Fruit fly (Drosophila melanogaster) whole organism, embryonic: ENCODE data around the gene dind.

Experiments
- CG10366 ChIP-seq: fragments of 200-800 bp; sonication (Bioruptor generic); IDR thresholded peaks from 2 replicates; pipeline ENCODE4 v1.3.6; 2022; ENCODE audit warnings: missing biosample characterization, missing genetic modification characterization
- CG10565 ChIP-seq: fragments of 200-800 bp; sonication (Bioruptor generic); optimal IDR thresholded peaks from 3 replicates; lab custom pipeline; 2016; ENCODE audit warnings: missing biosample characterization, mild to moderate bottlenecking, missing genetic modification characterization
- CG11398 ChIP-seq: fragments of 200-800 bp; sonication (Bioruptor generic); optimal IDR thresholded peaks from 2 replicates; lab custom pipeline; 2016; ENCODE audit warnings: missing biosample characterization, missing genetic modification characterization
- CG12219 ChIP-seq: fragments of 200-800 bp; sonication (Bioruptor generic); optimal IDR thresholded peaks from 3 replicates; lab custom pipeline; 2018; ENCODE audit warnings: missing biosample characterization, mild to moderate bottlenecking, missing genetic modification characterization
- CG16815 ChIP-seq: fragments of 200-800 bp; sonication (Bioruptor generic); optimal IDR thresholded peaks from 3 replicates; lab custom pipeline; 2017; ENCODE audit warnings: missing biosample characterization, mild to moderate bottlenecking, missing genetic modification characterization
- CG18764 ChIP-seq: fragments of 200-800 bp; sonication (Bioruptor generic); optimal IDR thresholded peaks from 3 replicates; lab custom pipeline; 2016; ENCODE audit warnings: missing biosample characterization, missing genetic modification characterization
- CG2875 ChIP-seq: fragments of 200-800 bp; sonication (Bioruptor generic); optimal IDR thresholded peaks from 2 replicates; lab custom pipeline; 2017; ENCODE audit warnings: missing biosample characterization, mild to moderate bottlenecking, missing genetic modification characterization, missing genetic modification reagents
- CG2889 ChIP-seq: fragments of 200-800 bp; sonication (Bioruptor generic); IDR thresholded peaks from 3 replicates; pipeline ENCODE4 v1.3.6; 2022; ENCODE audit warnings: missing biosample characterization, missing genetic modification characterization
- CG31365 ChIP-seq: fragments of 200-800 bp; sonication (Bioruptor generic); optimal IDR thresholded peaks from 2 replicates; lab custom pipeline; 2018; ENCODE audit warnings: missing biosample characterization, mild to moderate bottlenecking, missing genetic modification characterization
- CG32767 ChIP-seq: fragments of 200-800 bp; sonication (Bioruptor generic); IDR thresholded peaks from 2 replicates; pipeline ENCODE4 v1.3.6; 2022; ENCODE audit warnings: missing biosample characterization, missing genetic modification characterization
- CG6765 ChIP-seq: fragments of 200-800 bp; sonication (Bioruptor generic); optimal IDR thresholded peaks from 3 replicates; lab custom pipeline; 2017; ENCODE audit warnings: missing biosample characterization, mild to moderate bottlenecking, missing genetic modification characterization
- CG6791 ChIP-seq: fragments of 200-800 bp; sonication (Bioruptor generic); IDR thresholded peaks from 3 replicates; pipeline ENCODE4 v1.3.6; 2022; ENCODE audit warnings: missing biosample characterization, missing genetic modification characterization; ENCODE audit not compliant: partially characterized antibody
- CG9215 ChIP-seq: fragments of 200-800 bp; sonication (Bioruptor generic); IDR thresholded peaks from 2 replicates; pipeline ENCODE4 v1.3.6; 2022; ENCODE audit warnings: missing biosample characterization, missing genetic modification characterization
- D19A ChIP-seq: fragments of 200-800 bp; optimal IDR thresholded peaks from 3 replicates; lab custom pipeline; 2019; ENCODE audit warnings: missing biosample characterization, mild to moderate bottlenecking, missing genetic modification characterization, moderate library complexity
- Deaf1 ChIP-seq: fragments of 200-800 bp; optimal IDR thresholded peaks from 3 replicates; lab custom pipeline; 2019; ENCODE audit warnings: missing biosample characterization, mild to moderate bottlenecking, missing genetic modification characterization, moderate library complexity
- ERR ChIP-seq: fragments of 200-800 bp; sonication (Bioruptor generic); optimal IDR thresholded peaks from 2 replicates; lab custom pipeline; 2016; ENCODE audit warnings: missing biosample characterization, missing genetic modification characterization
- Gug ChIP-seq: fragments of 200-800 bp; sonication (Bioruptor generic); IDR thresholded peaks from 4 replicates; pipeline ENCODE4 v1.3.6; 2022; ENCODE audit warnings: missing biosample characterization, missing genetic modification characterization
- Hey ChIP-seq: fragments of 200-800 bp; sonication (Bioruptor generic); optimal IDR thresholded peaks from 3 replicates; lab custom pipeline; 2018; ENCODE audit warnings: missing biosample characterization, mild to moderate bottlenecking, missing genetic modification characterization
- Nf-YC ChIP-seq: fragments of 200-800 bp; optimal IDR thresholded peaks from 3 replicates; lab custom pipeline; 2019; ENCODE audit warnings: missing biosample characterization, mild to moderate bottlenecking, missing genetic modification characterization, moderate library complexity
- NfI ChIP-seq: fragments of 200-800 bp; sonication (Bioruptor generic); optimal IDR thresholded peaks from 3 replicates; lab custom pipeline; 2018; ENCODE audit warnings: missing biosample characterization, mild to moderate bottlenecking, missing genetic modification characterization, moderate library complexity
- Pdp1 ChIP-seq, 2 experiments: fragments of 200-800 bp; sonication (Bioruptor generic); optimal IDR thresholded peaks; 3 replicates each; lab custom pipeline; 2016; ENCODE audit warnings: missing biosample characterization in 2 of 2, missing genetic modification characterization in 2 of 2, mild to moderate bottlenecking in 1 of 2, moderate library complexity in 1 of 2
- Ptx1 ChIP-seq: fragments of 200-800 bp; sonication (Bioruptor generic); IDR thresholded peaks from 2 replicates; pipeline ENCODE4 v1.3.6; 2022; ENCODE audit warnings: missing biosample characterization, missing genetic modification characterization
- Rfx ChIP-seq: fragments of 200-800 bp; sonication (Bioruptor generic); IDR thresholded peaks from 2 replicates; pipeline ENCODE4 v1.3.6; 2022; ENCODE audit warnings: missing biosample characterization, missing genetic modification characterization
- Rx ChIP-seq: fragments of 200-800 bp; sonication (Bioruptor generic); IDR thresholded peaks from 2 replicates; pipeline ENCODE4 v1.3.6; 2022; ENCODE audit warnings: missing biosample characterization, missing genetic modification characterization
- Stat92E ChIP-seq, 3 experiments: fragments of >200 bp in 2 of 3; fragments of 200-800 bp in 1 of 3; sonication (Bioruptor generic) in 1 of 3; optimal IDR thresholded peaks; 2 replicates each; lab custom pipeline; 2017 to 2019; ENCODE audit warnings: missing biosample characterization in 3 of 3, missing genetic modification characterization in 3 of 3, mild to moderate bottlenecking in 1 of 3, moderate library complexity in 1 of 3
- YL-1 ChIP-seq: fragments of 200-800 bp; sonication (Bioruptor generic); optimal IDR thresholded peaks from 3 replicates; lab custom pipeline; 2017; ENCODE audit warnings: missing biosample characterization, mild to moderate bottlenecking, missing genetic modification characterization
- abd-A ChIP-seq: fragments of 200-800 bp; sonication (Bioruptor generic); optimal IDR thresholded peaks from 3 replicates; lab custom pipeline; 2019; ENCODE audit warnings: missing biosample characterization, mild to moderate bottlenecking, missing genetic modification characterization, moderate library complexity
- amos ChIP-seq: fragments of 200-800 bp; sonication (Bioruptor generic); IDR thresholded peaks from 2 replicates; pipeline ENCODE4 v1.3.6; 2022; ENCODE audit warnings: missing biosample characterization, missing genetic modification characterization; ENCODE audit not compliant: partially characterized antibody
- bab2 ChIP-seq: fragments of 200-800 bp; sonication (Bioruptor generic); optimal IDR thresholded peaks from 2 replicates; lab custom pipeline; 2016; ENCODE audit warnings: missing biosample characterization, missing genetic modification characterization
- cas ChIP-seq: fragments of 200-800 bp; sonication (Bioruptor generic); IDR thresholded peaks from 2 replicates; pipeline ENCODE4 v1.3.6; 2022; ENCODE audit warnings: missing biosample characterization, missing genetic modification characterization
- disco-r ChIP-seq: fragments of 200-800 bp; sonication (Bioruptor generic); optimal IDR thresholded peaks from 2 replicates; lab custom pipeline; 2016; ENCODE audit warnings: missing biosample characterization, missing genetic modification characterization
- dmrt99B ChIP-seq: fragments of 200-800 bp; sonication (Bioruptor generic); optimal IDR thresholded peaks from 2 replicates; lab custom pipeline; 2018; ENCODE audit warnings: missing biosample characterization, mild to moderate bottlenecking, missing genetic modification characterization, moderate library complexity
- gce ChIP-seq: fragments of 200-800 bp; sonication (Bioruptor generic); IDR thresholded peaks from 3 replicates; pipeline ENCODE4 v1.3.6; 2022; ENCODE audit warnings: missing biosample characterization, missing genetic modification characterization
- hbn ChIP-seq: fragments of 200-800 bp; sonication (Bioruptor generic); IDR thresholded peaks from 2 replicates; pipeline ENCODE4 v1.3.6; 2022; ENCODE audit warnings: missing biosample characterization, missing genetic modification characterization; ENCODE audit not compliant: partially characterized antibody
- oc ChIP-seq: fragments of 200-800 bp; sonication (Bioruptor generic); optimal IDR thresholded peaks from 2 replicates; lab custom pipeline; 2018; ENCODE audit warnings: missing biosample characterization, mild to moderate bottlenecking, missing genetic modification characterization, moderate library complexity
- peb ChIP-seq: fragments of 200-800 bp; sonication (Bioruptor generic); IDR thresholded peaks from 2 replicates; pipeline ENCODE4 v1.3.6; 2022; ENCODE audit warnings: missing biosample characterization, missing genetic modification characterization
- pfk ChIP-seq: fragments of 200-800 bp; sonication (Bioruptor generic); optimal IDR thresholded peaks from 2 replicates; lab custom pipeline; 2018; ENCODE audit warnings: missing biosample characterization, mild to moderate bottlenecking, missing genetic modification characterization, moderate library complexity
- prd ChIP-seq, 3 experiments: fragments of >200 bp in 2 of 3; fragments of 200-800 bp in 1 of 3; sonication (Bioruptor generic) in 1 of 3; optimal IDR thresholded peaks in 2 of 3; IDR thresholded peaks in 1 of 3; 2 replicates in 2 of 3; 3 replicates in 1 of 3; pipeline versions ENCODE4 v1.3.6 to Lab custom; 2017 to 2022; ENCODE audit warnings: missing biosample characterization in 1 of 3, missing genetic modification characterization in 1 of 3
- pros ChIP-seq: fragments of 200-800 bp; sonication (Bioruptor generic); optimal IDR thresholded peaks from 3 replicates; lab custom pipeline; 2019; ENCODE audit warnings: missing biosample characterization, mild to moderate bottlenecking, missing genetic modification characterization, moderate library complexity
- run ChIP-seq: fragments of 200-800 bp; sonication (Bioruptor generic); optimal IDR thresholded peaks from 3 replicates; lab custom pipeline; 2018; ENCODE audit warnings: missing biosample characterization, mild to moderate bottlenecking, missing genetic modification characterization
- schlank ChIP-seq: fragments of 200-800 bp; sonication (Bioruptor generic); optimal IDR thresholded peaks from 2 replicates; lab custom pipeline; 2018; ENCODE audit warnings: missing biosample characterization, mild to moderate bottlenecking, missing genetic modification characterization
- sens ChIP-seq: fragments of 200-800 bp; sonication (Bioruptor generic); peaks from one replicate; lab custom pipeline; 2016; ENCODE audit warnings: missing biosample characterization, missing genetic modification characterization
- seq ChIP-seq: fragments of 200-800 bp; sonication (Bioruptor generic); IDR thresholded peaks from 2 replicates; pipeline ENCODE4 v1.3.6; 2022; ENCODE audit warnings: missing biosample characterization, missing genetic modification characterization
- sob ChIP-seq: fragments of 200-800 bp; sonication (Bioruptor generic); IDR thresholded peaks from 2 replicates; pipeline ENCODE4 v1.3.6; 2022; ENCODE audit warnings: missing biosample characterization, missing genetic modification characterization
- tup ChIP-seq: fragments of 200-800 bp; sonication (Bioruptor generic); optimal IDR thresholded peaks from 2 replicates; lab custom pipeline; 2016; ENCODE audit warnings: missing biosample characterization, mild to moderate bottlenecking, missing genetic modification characterization, moderate library complexity
- unc-4 ChIP-seq: fragments of 200-800 bp; sonication (Bioruptor generic); IDR thresholded peaks from 2 replicates; pipeline ENCODE4 v1.3.6; 2022; ENCODE audit warnings: missing biosample characterization, missing genetic modification characterization; ENCODE audit not compliant: partially characterized antibody
- yki ChIP-seq: fragments of >200 bp; optimal IDR thresholded peaks from 3 replicates; lab custom pipeline; 2018

The dind gene

dm6 chr3R:18707492-18707891 is 30.2 kb upstream of the dind start:
- TF ChIP-seq run (tag; lab: Kevin White, UChicago) = peak; percentile 11
- TF ChIP-seq Ptx1 (GFP tag; lab: Robert Waterston, UW) = no peak
- TF ChIP-seq CG2889 (GFP tag; lab: Robert Waterston, UW) = no peak
- no peak for TF ChIP-seq Rfx (GFP tag; lab: Robert Waterston, UW)
- no peak for TF ChIP-seq CG10366
- TF ChIP-seq unc-4 = no peak
- no peak for TF ChIP-seq seq (GFP tag; lab: Robert Waterston, UW)
- no peak for TF ChIP-seq tup
- TF ChIP-seq pros (GFP tag; lab: Kevin White, UChicago) = peak; percentile 75
- TF ChIP-seq CG16815 (GFP tag; lab: Kevin White, UChicago) = no peak
- TF ChIP-seq D19A (tag; lab: Kevin White, UChicago) = no peak
- peak; percentile 79 for TF ChIP-seq abd-A (tag; lab: Kevin White, UChicago)
- TF ChIP-seq Stat92E (GFP tag; optimal IDR thresholded peaks at IDR 0.05; lab: Kevin White, UChicago) = no peak
- TF ChIP-seq CG9215 = no peak
- TF ChIP-seq oc (tag; lab: Kevin White, UChicago) = no peak
- TF ChIP-seq NfI (GFP tag; lab: Kevin White, UChicago) = no peak
- peak; percentile 58 for TF ChIP-seq Hey (tag; lab: Kevin White, UChicago)

- TF ChIP-seq dmrt99B (tag; lab: Kevin White, UChicago) (no peak), Gug (no peak), sens (GFP tag; lab: Kevin White, UChicago) (no peak), bab2 (no peak), pfk (GFP tag; lab: Kevin White, UChicago) (peak; percentile 93), CG12219 (GFP tag; lab: Kevin White, UChicago) (no peak), prd (optimal IDR thresholded peaks at IDR 0.05; lab: Kevin White, UChicago) (no peak), prd (GFP tag; IDR thresholded peaks at IDR 0.05; lab: Robert Waterston, UW) (no peak), CG6791 (GFP tag; lab: Robert Waterston, UW) (no peak), CG11398 (no peak), cas (GFP tag; lab: Robert Waterston, UW) (no peak), CG32767 (GFP tag; lab: Robert Waterston, UW) (no peak), Deaf1 (tag; lab: Kevin White, UChicago) (peak; percentile 22), CG18764 (no peak), hbn (no peak), abd-A (tag; lab: Kevin White, UChicago) (peak; percentile 15), Rx (GFP tag; lab: Robert Waterston, UW) (no peak), Nf-YC (tag; lab: Kevin White, UChicago) (no peak), schlank (tag; lab: Kevin White, UChicago) (no peak), CG10565 (GFP tag; lab: Kevin White, UChicago) (no peak), yki (no peak), Pdp1 (GFP tag; optimal IDR thresholded peaks at IDR 0.05; lab: Kevin White, UChicago) (peak in 1 of 2 experiments; percentile 7), sob (GFP tag; lab: Robert Waterston, UW) (no peak), CG31365 (tag; lab: Kevin White, UChicago) (no peak), disco-r (no peak), amos (no peak), peb (GFP tag; lab: Robert Waterston, UW) (no peak), ERR (GFP tag; lab: Kevin White, UChicago) (no peak), gce (GFP tag; lab: Robert Waterston, UW) (no peak), YL-1 (GFP tag; lab: Kevin White, UChicago) (no peak), CG6765 (GFP tag; lab: Kevin White, UChicago) (no peak), CG2875 (GFP tag; lab: Kevin White, UChicago) (no peak)
Observed at dm6 chr3R:18706289-18706688, 28.9 kb upstream of the dind start.
